Worm (Caenorhabditis elegans) whole organism, L4 larva: ENCODE measurements around the gene aman-2.
A peak's percentile ranks its signal among the peaks of the same experiment; 100 is the strongest.

ENCODE experiments used
- Y48G9A.11 ChIP-seq: fragments of 200-800 bp; sonication (Bioruptor generic); IDR thresholded peaks from 2 replicates; pipeline ENCODE4 v1.3.6; 2022; ENCODE audit warnings: missing genetic modification reagents, missing genetic modification characterization, missing compliant biosample characterization
- aha-1 ChIP-seq: fragments of 150-350 bp; peaks from one replicate; lab custom pipeline; 2014; ENCODE audit warnings: missing biosample characterization, missing genetic modification characterization
- dmd-8 ChIP-seq: fragments of 200-800 bp; sonication (Bioruptor generic); IDR thresholded peaks from 2 replicates; pipeline ENCODE4 v1.3.6; 2022; ENCODE audit warnings: missing genetic modification characterization, missing compliant biosample characterization
- dmd-9 ChIP-seq: fragments of 200-800 bp; sonication (Bioruptor generic); IDR thresholded peaks from 2 replicates; pipeline ENCODE4 v1.3.6; 2022; ENCODE audit warnings: missing genetic modification reagents, missing genetic modification characterization, missing compliant biosample characterization
- egl-27 ChIP-seq: sonication (generic microtip); optimal IDR thresholded peaks from 3 replicates; lab custom pipeline; 2017; ENCODE audit warnings: missing biosample characterization, missing genetic modification reagents, missing genetic modification characterization
- fkh-10 ChIP-seq: fragments of 150-350 bp; optimal IDR thresholded peaks from 2 replicates; lab custom pipeline; 2014; ENCODE audit warnings: missing biosample characterization, missing genetic modification reagents, missing genetic modification characterization
- mep-1 ChIP-seq: fragments of 150-350 bp; sonication (generic microtip); optimal IDR thresholded peaks from 3 replicates; lab custom pipeline; 2014; ENCODE audit warnings: missing biosample characterization, missing genetic modification characterization
- nhr-11 ChIP-seq: fragments of 150-350 bp; optimal IDR thresholded peaks from 2 replicates; lab custom pipeline; 2014; ENCODE audit warnings: missing biosample characterization, missing genetic modification characterization
- nhr-28 ChIP-seq: fragments of 150-350 bp; optimal IDR thresholded peaks from 2 replicates; lab custom pipeline; 2014; ENCODE audit warnings: missing biosample characterization, missing genetic modification characterization
- nhr-76 ChIP-seq: fragments of 150-350 bp; optimal IDR thresholded peaks from 2 replicates; lab custom pipeline; 2014; ENCODE audit warnings: missing biosample characterization, missing genetic modification characterization
- unc-39 ChIP-seq: sonication (generic microtip); optimal IDR thresholded peaks from 2 replicates; lab custom pipeline; 2017; ENCODE audit warnings: missing biosample characterization, missing genetic modification characterization
- unc-62 ChIP-seq, 3 experiments: fragments of 150-350 bp in 1 of 3; sonication (generic microtip); optimal IDR thresholded peaks in 2 of 3; peaks in 1 of 3; 1 replicate in 1 of 3; 2 replicates in 2 of 3; lab custom pipeline; 2014 to 2017; ENCODE audit warnings: missing biosample characterization in 3 of 3, missing genetic modification characterization in 3 of 3, missing genetic modification reagents in 3 of 3, missing genotype in 1 of 3
- ztf-11 ChIP-seq: fragments of 150-350 bp; optimal IDR thresholded peaks from 2 replicates; lab custom pipeline; 2014; ENCODE audit warnings: missing biosample characterization, missing genetic modification characterization

DNA sequence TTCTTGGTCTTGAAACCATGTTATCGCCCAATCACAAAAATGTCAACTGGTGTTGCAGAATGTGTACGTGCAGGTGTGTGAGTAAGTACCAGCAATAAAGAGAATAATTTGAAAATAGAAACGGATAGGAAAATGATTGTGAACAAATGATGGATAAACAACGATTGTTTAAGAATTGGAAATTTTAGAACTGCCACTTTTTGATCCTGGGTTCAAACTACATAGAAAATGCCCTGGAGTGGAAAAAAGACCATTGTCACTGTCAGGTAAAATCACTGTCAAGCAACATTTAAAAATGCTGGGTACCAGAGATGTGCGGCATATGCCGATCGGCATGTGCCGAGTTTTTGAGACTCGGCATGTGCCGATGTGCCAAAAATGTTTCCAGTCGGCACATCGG lies 49.8 kb downstream of the aman-2 start:
- TF ChIP-seq nhr-11 (tag; lab: Kevin White, UChicago) (no peak), nhr-76 (tag; lab: Kevin White, UChicago) (no peak), egl-27 (no peak), nhr-28 (tag; lab: Kevin White, UChicago) (peak; percentile 33), fkh-10 (no peak), mep-1 (tag; lab: Kevin White, UChicago) (no peak), unc-62 (GFP tag; optimal IDR thresholded peaks at IDR 0.05 in 1 of 2; lab: Kevin White, UChicago) (peak in 1 of 2 experiments; percentile 92), unc-62 (tag; optimal IDR thresholded peaks at IDR 0.05; lab: Kevin White, UChicago) (no peak), ztf-11 (tag; lab: Kevin White, UChicago) (no peak), aha-1 (tag; lab: Kevin White, UChicago) (no peak), dmd-9 (GFP tag; lab: Robert Waterston, UW) (no peak), Y48G9A.11 (GFP tag; lab: Robert Waterston, UW) (no peak), unc-39 (tag; lab: Kevin White, UChicago) (no peak), dmd-8 (GFP tag; lab: Robert Waterston, UW) (no peak)
